Worm (Caenorhabditis elegans): Measurements from ENCODE around the gene nimk-1.

nimk-1 gene

DNA sequence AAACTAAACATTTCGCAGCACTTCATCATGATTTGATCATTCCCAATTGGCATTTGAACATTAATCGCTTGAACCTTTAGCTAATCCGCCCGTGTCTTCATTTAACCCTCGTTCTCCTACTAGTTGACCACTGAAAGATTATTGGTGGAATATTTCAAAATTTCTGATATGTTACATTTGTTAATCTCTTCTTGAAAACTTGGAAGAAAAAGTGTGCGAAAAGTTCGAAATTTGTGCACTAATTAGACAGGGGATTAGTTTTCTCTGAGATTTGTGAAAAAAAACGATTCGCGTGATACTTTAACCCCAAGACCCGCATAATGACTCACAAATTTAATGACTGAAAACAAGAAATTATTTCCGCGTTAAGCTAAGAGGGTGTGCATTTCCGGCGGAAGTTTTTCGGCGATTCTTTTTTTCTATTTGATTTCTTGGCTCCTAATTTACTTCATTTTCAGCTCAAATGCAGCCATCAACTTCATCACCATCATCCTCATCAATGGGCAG lies at the start of gene nimk-1:
nimk-1 (plus strand) TSS at position 457 of the 507 bp plus-strand sequence.
- TF ChIP-seq ztf-11 (tag; optimal IDR thresholded peaks at IDR 0.05) (no peak), sptf-1 (tag; optimal IDR thresholded peaks at IDR 0.05) (no peak), mls-2 (tag; optimal IDR thresholded peaks at IDR 0.05) (no peak), pha-4 (tag; optimal IDR thresholded peaks at IDR 0.05) (no peak), lin-13 (tag; optimal IDR thresholded peaks at IDR 0.05) (no peak), tbx-8 (GFP tag; optimal IDR thresholded peaks at IDR 0.05) (no peak), lin-32 (GFP tag; optimal IDR thresholded peaks at IDR 0.05) (no peak), ceh-83 (GFP tag; optimal IDR thresholded peaks at IDR 0.05) (no peak), nhr-76 (tag; optimal IDR thresholded peaks at IDR 0.05) (no peak), ceh-43 (GFP tag; optimal IDR thresholded peaks at IDR 0.05) (no peak), nhr-28 (tag; optimal IDR thresholded peaks at IDR 0.05) (no peak), unc-120 (tag; optimal IDR thresholded peaks at IDR 0.05; ENCODE audit: poor library complexity, severe bottlenecking) (no peak)

DNA sequence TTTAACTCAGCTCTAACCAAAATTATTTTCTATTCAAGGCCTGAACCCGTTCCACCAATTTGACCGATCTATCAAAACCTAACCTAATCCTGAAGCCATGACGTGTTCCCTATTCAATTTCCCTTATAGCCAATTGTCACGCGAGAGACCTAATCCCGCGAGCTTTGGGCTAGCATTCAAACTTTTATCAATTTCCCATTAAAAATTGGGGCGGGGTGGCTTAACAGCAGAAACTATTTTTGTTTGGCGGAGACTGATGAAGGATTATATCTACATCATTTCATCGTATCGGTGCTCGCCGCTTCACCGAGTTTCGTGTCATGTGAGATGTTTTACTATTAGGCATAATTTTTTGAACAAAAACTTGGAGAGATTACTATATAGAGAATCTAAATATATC lies 46.7 kb upstream of the nimk-1 start:
- TF ChIP-seq sem-2 (GFP tag; optimal IDR thresholded peaks at IDR 0.05) (no peak), flh-1 (GFP tag; optimal IDR thresholded peaks at IDR 0.05) (no peak), nhr-12 (tag; optimal IDR thresholded peaks at IDR 0.05) (no peak), cnd-1 (tag; optimal IDR thresholded peaks at IDR 0.05) (no peak), ztf-11 (tag; optimal IDR thresholded peaks at IDR 0.05) (no peak), ceh-43 (GFP tag; optimal IDR thresholded peaks at IDR 0.05) (no peak), M03D4.4 (tag; optimal IDR thresholded peaks at IDR 0.05) (no peak), pha-4 (tag; optimal IDR thresholded peaks at IDR 0.05) (no peak), lin-13 (tag; optimal IDR thresholded peaks at IDR 0.05) (no peak), mls-2 (tag; optimal IDR thresholded peaks at IDR 0.05) (no peak), zip-8 (tag; optimal IDR thresholded peaks at IDR 0.05) (no peak)

DNA sequence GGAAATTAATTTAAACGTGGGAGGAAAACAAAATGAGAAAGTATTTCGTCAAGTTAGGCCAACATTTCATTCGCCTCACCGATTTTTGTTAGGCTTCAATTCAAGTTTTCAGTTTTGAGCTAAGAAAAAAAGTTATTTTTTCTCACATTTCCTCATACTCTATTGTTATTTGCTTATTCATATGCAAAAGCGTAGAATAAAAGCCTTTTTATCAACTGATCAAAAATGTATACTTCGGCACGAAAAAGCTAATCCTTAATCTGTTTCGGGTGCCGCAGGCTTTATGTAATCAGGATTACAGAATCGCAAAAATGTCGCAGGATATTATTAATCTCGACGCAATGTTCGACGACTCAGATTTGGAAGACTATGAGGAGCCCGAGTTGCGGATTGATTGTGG lies 45.6 kb upstream of the nimk-1 start, which contains the start of gene T21B4.15:
T21B4.15 (plus strand) TSS at position 301 of the 400 bp plus-strand sequence.
- no peak for TF ChIP-seq ceh-39 (tag; optimal IDR thresholded peaks at IDR 0.05)
- TF ChIP-seq nhr-237 (tag; optimal IDR thresholded peaks at IDR 0.05): no peak

DNA sequence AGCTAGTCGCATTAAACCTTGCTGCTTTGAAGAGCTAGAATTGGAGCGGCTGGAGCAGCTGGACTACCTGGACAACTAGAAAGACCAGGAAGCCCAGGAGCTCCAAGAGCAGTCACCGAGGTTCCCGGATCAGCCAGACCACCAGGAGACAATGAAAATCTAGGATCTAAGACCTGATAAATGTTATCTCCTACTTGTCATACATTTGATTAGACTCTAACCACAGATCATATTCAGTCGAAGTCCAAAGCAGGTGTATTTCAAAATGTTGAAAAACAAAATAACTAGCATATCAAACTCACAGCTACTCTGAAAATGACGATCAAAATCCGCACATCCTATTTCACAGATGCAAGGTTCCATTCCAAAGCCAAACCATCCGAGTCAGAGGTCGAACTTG lies 43.6 kb upstream of the nimk-1 start, which contains the start of gene srz-6:
srz-6 (plus strand) TSS at position 301 of the 400 bp plus-strand sequence.
- TF ChIP-seq elt-1 (tag; optimal IDR thresholded peaks at IDR 0.05; ENCODE audit: borderline replicate concordance, insufficient read depth) (no peak), tbx-8 (GFP tag; optimal IDR thresholded peaks at IDR 0.05) (no peak), drap-1 (GFP tag; optimal IDR thresholded peaks at IDR 0.05) (no peak), lin-13 (tag; optimal IDR thresholded peaks at IDR 0.05) (no peak), unc-39 (tag; optimal IDR thresholded peaks at IDR 0.05) (no peak), mab-5 (tag; optimal IDR thresholded peaks at IDR 0.05) (no peak), nhr-237 (tag; optimal IDR thresholded peaks at IDR 0.05) (no peak), bed-3 (GFP tag; optimal IDR thresholded peaks at IDR 0.05) (no peak), blmp-1 (tag; optimal IDR thresholded peaks at IDR 0.05) (no peak)

DNA sequence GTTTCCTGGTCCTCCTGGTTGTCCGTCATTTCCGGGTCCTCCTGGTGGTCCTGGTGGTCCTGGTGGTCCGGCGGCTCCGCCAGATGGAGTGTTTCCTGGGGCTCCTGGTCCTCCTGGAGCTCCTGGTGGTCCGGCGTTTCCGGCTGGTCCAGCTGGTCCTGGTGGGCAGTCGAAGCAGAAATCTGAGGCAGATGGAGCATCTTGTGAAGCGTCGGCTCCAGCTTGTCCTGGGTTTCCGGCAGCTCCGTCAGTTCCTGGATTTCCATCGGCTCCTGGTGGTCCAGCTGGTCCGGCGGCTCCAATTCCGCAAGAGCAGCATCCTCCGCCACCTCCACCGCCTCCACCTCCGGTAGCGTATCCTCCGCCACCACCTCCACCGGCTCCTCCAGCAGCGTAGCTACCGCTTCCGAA lies 41.5 kb upstream of the nimk-1 start:
- TF ChIP-seq drap-1 (GFP tag; optimal IDR thresholded peaks at IDR 0.05) (no peak), unc-120 (tag; optimal IDR thresholded peaks at IDR 0.05; ENCODE audit: poor library complexity, severe bottlenecking) (no peak), nhr-28 (tag; optimal IDR thresholded peaks at IDR 0.05) (no peak), tbx-8 (GFP tag; optimal IDR thresholded peaks at IDR 0.05) (no peak), pha-4 (tag; optimal IDR thresholded peaks at IDR 0.05) (no peak), ceh-39 (tag; optimal IDR thresholded peaks at IDR 0.05) (no peak), ceh-83 (GFP tag; optimal IDR thresholded peaks at IDR 0.05) (no peak)

DNA sequence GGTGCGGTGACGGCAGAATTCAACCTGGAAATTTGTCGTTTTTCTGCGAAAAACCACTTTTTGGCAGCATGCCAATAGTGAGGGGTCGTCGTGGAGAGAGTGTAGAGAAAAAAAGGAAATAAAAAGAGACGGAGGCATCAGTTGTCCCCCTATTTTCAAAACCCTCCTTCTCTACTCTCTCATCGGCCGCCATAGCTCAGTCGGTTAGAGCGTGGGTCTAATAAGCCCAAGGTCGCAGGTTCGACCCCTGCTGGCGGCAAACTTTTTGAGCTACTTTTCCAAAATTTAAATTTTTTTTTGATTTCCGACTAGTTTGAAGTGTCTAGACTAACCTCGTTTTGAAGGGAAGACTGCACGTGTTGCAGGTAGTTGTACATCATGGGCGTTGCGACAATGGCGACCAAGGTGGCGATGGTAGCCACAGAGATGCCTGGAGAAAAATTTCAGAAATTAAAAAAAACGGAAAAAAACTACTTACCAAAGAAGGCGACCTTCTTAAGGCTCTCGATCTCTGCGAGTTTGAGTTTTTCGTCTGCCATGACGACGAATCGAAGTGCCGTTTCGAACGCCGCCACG lies 40.9 kb upstream of the nimk-1 start, which contains the start of gene col-85:
col-85 (minus strand) TSS at position 540 of the 576 bp plus-strand sequence.
- peak; percentile 94 for TF ChIP-seq bed-3 (GFP tag; optimal IDR thresholded peaks at IDR 0.05)
- TF ChIP-seq nhr-237 (tag; optimal IDR thresholded peaks at IDR 0.05): peak; percentile 45
- TF ChIP-seq drap-1 (GFP tag; optimal IDR thresholded peaks at IDR 0.05): peak; percentile 94
- no peak for TF ChIP-seq nhr-76 (tag; optimal IDR thresholded peaks at IDR 0.05)
- TF ChIP-seq elt-3 (tag; optimal IDR thresholded peaks at IDR 0.05): peak; percentile 4
- TF ChIP-seq zip-8 (tag; optimal IDR thresholded peaks at IDR 0.05): no peak
- no peak for TF ChIP-seq nhr-2 (tag; optimal IDR thresholded peaks at IDR 0.05)
- TF ChIP-seq lsy-2 (tag; optimal IDR thresholded peaks at IDR 0.05): peak; percentile 48
- peak; percentile 47 for TF ChIP-seq ces-1 (GFP tag; optimal IDR thresholded peaks at IDR 0.05)
- TF ChIP-seq blmp-1 (tag; optimal IDR thresholded peaks at IDR 0.05): no peak
- peak; percentile 96 for TF ChIP-seq ceh-83 (GFP tag; optimal IDR thresholded peaks at IDR 0.05)
- TF ChIP-seq unc-39 (tag; optimal IDR thresholded peaks at IDR 0.05): peak; percentile 50
- TF ChIP-seq tbx-8 (GFP tag; optimal IDR thresholded peaks at IDR 0.05): peak; percentile 91
- peak; percentile 95 for TF ChIP-seq M03D4.4 (tag; optimal IDR thresholded peaks at IDR 0.05)
- TF ChIP-seq unc-120 (tag; optimal IDR thresholded peaks at IDR 0.05; ENCODE audit: poor library complexity, severe bottlenecking): peak; percentile 94
- TF ChIP-seq pha-4 (tag; optimal IDR thresholded peaks at IDR 0.05): peak; percentile 18
- TF ChIP-seq ceh-39 (tag; optimal IDR thresholded peaks at IDR 0.05): peak; percentile 1
- peak; percentile 91 for TF ChIP-seq lin-32 (GFP tag; optimal IDR thresholded peaks at IDR 0.05)
- no peak for TF ChIP-seq hlh-1 (tag; optimal IDR thresholded peaks at IDR 0.05)
- TF ChIP-seq ham-2 (GFP tag; optimal IDR thresholded peaks at IDR 0.05): peak; percentile 94
- TF ChIP-seq mls-2 (tag; optimal IDR thresholded peaks at IDR 0.05): peak; percentile 98
- TF ChIP-seq sptf-1 (tag; optimal IDR thresholded peaks at IDR 0.05): peak; percentile 97
- peak; percentile 86 for TF ChIP-seq sem-2 (GFP tag; optimal IDR thresholded peaks at IDR 0.05)
- TF ChIP-seq nhr-12 (tag; optimal IDR thresholded peaks at IDR 0.05): peak; percentile 38
- TF ChIP-seq snpc-4 (tag; optimal IDR thresholded peaks at IDR 0.05): no peak
- TF ChIP-seq lin-13 (tag; optimal IDR thresholded peaks at IDR 0.05): peak; percentile 15
- TF ChIP-seq flh-1 (GFP tag; optimal IDR thresholded peaks at IDR 0.05): peak; percentile 92
- TF ChIP-seq cnd-1 (tag; optimal IDR thresholded peaks at IDR 0.05): peak; percentile 89
- TF ChIP-seq mab-5 (tag; optimal IDR thresholded peaks at IDR 0.05): peak; percentile 49
- TF ChIP-seq unc-62 (GFP tag; optimal IDR thresholded peaks at IDR 0.05): peak; percentile 23
